Fruit fly (Drosophila melanogaster): ENCODE results near the gene CG17292.

CG17292 gene

dm6 chr2L:8416350-8417046, 46.2 kb downstream of the CG17292 start (continued):
- TF ChIP-seq jing (GFP tag; optimal IDR thresholded peaks at IDR 0.05) = no peak
- no peak for TF ChIP-seq CG4404 (GFP tag; IDR thresholded peaks at IDR 0.05)
- TF ChIP-seq tin (GFP tag; optimal IDR thresholded peaks at IDR 0.05) = peak; percentile 5
- TF ChIP-seq CG7357 (GFP tag; IDR thresholded peaks at IDR 0.05) = no peak
- peak; percentile 24; the same call in 1 of the 2 replicates for TF ChIP-seq CG10321 (GFP tag; IDR thresholded peaks at IDR 0.05)
- TF ChIP-seq twi (tag; optimal IDR thresholded peaks at IDR 0.05) = peak; percentile 7
- TF ChIP-seq Oaz (GFP tag; IDR thresholded peaks at IDR 0.05) = no peak
- TF ChIP-seq Hsf (GFP tag; optimal IDR thresholded peaks at IDR 0.05) = peak; percentile 1
- TF ChIP-seq CG9437 (GFP tag; optimal IDR thresholded peaks at IDR 0.05) = no peak
- TF ChIP-seq Rfx (GFP tag; IDR thresholded peaks at IDR 0.05) = no peak
- TF ChIP-seq grau (tag; optimal IDR thresholded peaks at IDR 0.05) = peak; percentile 94
- 0 out of 2 replicates have a peak, but pooled peaks have one; percentile 4 for TF ChIP-seq HLH3B (GFP tag; IDR thresholded peaks at IDR 0.05)
- TF ChIP-seq rib (GFP tag; IDR thresholded peaks at IDR 0.05) = 0 out of 2 replicates have a peak, but pooled peaks have one; percentile 12
- no peak for TF ChIP-seq ab (GFP tag; optimal IDR thresholded peaks at IDR 0.05)
- no peak for TF ChIP-seq lola (GFP tag; optimal IDR thresholded peaks at IDR 0.05)
- peak in 1 of 2 experiments; percentile 70 for TF ChIP-seq bsh (GFP tag; optimal IDR thresholded peaks at IDR 0.05)
- no peak for TF ChIP-seq CG14710 (tag; optimal IDR thresholded peaks at IDR 0.05)
- TF ChIP-seq CG12219 (GFP tag; optimal IDR thresholded peaks at IDR 0.05) = no peak
- TF ChIP-seq Poxn (GFP tag; IDR thresholded peaks at IDR 0.05) = no peak
- no peak for TF ChIP-seq PHDP (tag; optimal IDR thresholded peaks at IDR 0.05)
- no peak for TF ChIP-seq sens-2 (GFP tag; IDR thresholded peaks at IDR 0.05)
- peak; percentile 26 for TF ChIP-seq CG18599 (GFP tag; optimal IDR thresholded peaks at IDR 0.05)
- no peak for TF ChIP-seq repo (GFP tag; optimal IDR thresholded peaks at IDR 0.05)
- TF ChIP-seq CG9215 (GFP tag; IDR thresholded peaks at IDR 0.05) = no peak
- no peak for TF ChIP-seq tup (GFP tag; optimal IDR thresholded peaks at IDR 0.05)
- no peak for TF ChIP-seq B-H1 (GFP tag; IDR thresholded peaks at IDR 0.05)
- no peak for TF ChIP-seq CG1603 (tag; optimal IDR thresholded peaks at IDR 0.05)
- no peak; the same call in 1 of the 2 replicates for TF ChIP-seq Drgx (GFP tag; IDR thresholded peaks at IDR 0.05)
- no peak for TF ChIP-seq run (tag; optimal IDR thresholded peaks at IDR 0.05)
- peak; percentile 16 for TF ChIP-seq CG12236 (GFP tag; optimal IDR thresholded peaks at IDR 0.05)
- TF ChIP-seq pb (GFP tag; optimal IDR thresholded peaks at IDR 0.05) = no peak
- TF ChIP-seq CG13287 (GFP tag; IDR thresholded peaks at IDR 0.05; ENCODE audit: partially characterized antibody) = peak; percentile 17; the same call in 1 of the 2 replicates
- no peak for TF ChIP-seq CG8944 (GFP tag; optimal IDR thresholded peaks at IDR 0.05)
- TF ChIP-seq ro (GFP tag; IDR thresholded peaks at IDR 0.05) = no peak
- no peak for TF ChIP-seq seq (GFP tag; IDR thresholded peaks at IDR 0.05)
- peak; percentile 21 for TF ChIP-seq CG6254 (GFP tag; optimal IDR thresholded peaks at IDR 0.05)
- TF ChIP-seq Atf6 (GFP tag; IDR thresholded peaks at IDR 0.05) = peak; percentile 58; the same call in 1 of the 2 replicates
- TF ChIP-seq Six4 (GFP tag; optimal IDR thresholded peaks at IDR 0.05) = no peak
- no peak for TF ChIP-seq tio (GFP tag; optimal IDR thresholded peaks at IDR 0.05)
- TF ChIP-seq Mad (GFP tag; optimal IDR thresholded peaks at IDR 0.05) = no peak
- no peak for TF ChIP-seq Oli (tag; optimal IDR thresholded peaks at IDR 0.05)
- no peak for TF ChIP-seq NK7.1 (GFP tag; optimal IDR thresholded peaks at IDR 0.05)
- TF ChIP-seq odd (GFP tag; optimal IDR thresholded peaks at IDR 0.05) = no peak
- peak; percentile 43 for TF ChIP-seq Deaf1 (tag; optimal IDR thresholded peaks at IDR 0.05)
- no peak for TF ChIP-seq Gsc (GFP tag; IDR thresholded peaks at IDR 0.05)
- peak; percentile 43; the same call in 1 of the 3 replicates for TF ChIP-seq CG34422 (GFP tag; IDR thresholded peaks at IDR 0.05)
- peak; percentile 20 for TF ChIP-seq trem (tag; optimal IDR thresholded peaks at IDR 0.05)
- TF ChIP-seq so (GFP tag; IDR thresholded peaks at IDR 0.05) = no peak
- no peak for TF ChIP-seq Tbp (GFP tag; optimal IDR thresholded peaks at IDR 0.05)
- peak; percentile 98 for TF ChIP-seq Adf1 (GFP tag; IDR thresholded peaks at IDR 0.05)
- TF ChIP-seq fru (optimal IDR thresholded peaks at IDR 0.05) = peak; percentile 57
